Worm (Caenorhabditis elegans) whole organism, late embryonic: ENCODE measurements around the gene F58E1.13.

Experiments used
- C08G9.2 ChIP-seq: sonication (generic microtip); optimal IDR thresholded peaks from 2 replicates; lab custom pipeline; 2016; ENCODE audit warnings: mild to moderate bottlenecking, missing genetic modification characterization, moderate library complexity, missing compliant biosample characterization
- C38D4.7 ChIP-seq: fragments of 200-800 bp; sonication (Bioruptor generic); optimal IDR thresholded peaks from 2 replicates; lab custom pipeline; 2018; ENCODE audit warnings: mild to moderate bottlenecking, missing genetic modification characterization, moderate library complexity, missing compliant biosample characterization
- F13H6.1 ChIP-seq: sonication (generic microtip); optimal IDR thresholded peaks from 2 replicates; lab custom pipeline; 2016; ENCODE audit warnings: missing genetic modification characterization, missing compliant biosample characterization
- K02D7.2 ChIP-seq: sonication (generic microtip); optimal IDR thresholded peaks from 2 replicates; lab custom pipeline; 2017; ENCODE audit warnings: mild to moderate bottlenecking, missing genetic modification characterization, missing compliant biosample characterization
- ceh-14 ChIP-seq: sonication (generic microtip); optimal IDR thresholded peaks from 2 replicates; lab custom pipeline; 2016; ENCODE audit warnings: missing genotype, missing genetic modification characterization, missing compliant biosample characterization
- ceh-18 ChIP-seq: sonication (generic microtip); optimal IDR thresholded peaks from 2 replicates; lab custom pipeline; 2016; ENCODE audit warnings: missing genetic modification characterization, missing compliant biosample characterization
- ceh-24 ChIP-seq: sonication (generic microtip); optimal IDR thresholded peaks from 2 replicates; lab custom pipeline; 2016; ENCODE audit warnings: mild to moderate bottlenecking, missing genetic modification characterization, missing compliant biosample characterization
- ceh-48 ChIP-seq: sonication (generic microtip); optimal IDR thresholded peaks from 2 replicates; lab custom pipeline; 2016; ENCODE audit warnings: missing genetic modification characterization, inconsistent platforms, missing compliant biosample characterization
- ceh-9 ChIP-seq: sonication (generic microtip); optimal IDR thresholded peaks from 2 replicates; lab custom pipeline; 2016; ENCODE audit warnings: mild to moderate bottlenecking, missing genetic modification characterization, inconsistent platforms, missing compliant biosample characterization
- che-1 ChIP-seq: sonication (generic microtip); optimal IDR thresholded peaks from 2 replicates; lab custom pipeline; 2016; ENCODE audit warnings: mild to moderate bottlenecking, missing genetic modification characterization, missing compliant biosample characterization
- dve-1 ChIP-seq: sonication (generic microtip); optimal IDR thresholded peaks from 2 replicates; lab custom pipeline; 2017; ENCODE audit warnings: antibody characterized with exemption, mild to moderate bottlenecking, missing genetic modification characterization, missing compliant biosample characterization
- fkh-10 ChIP-seq: fragments of 150-350 bp; optimal IDR thresholded peaks from 2 replicates; lab custom pipeline; 2014; ENCODE audit warnings: missing biosample characterization, missing genetic modification reagents, missing genetic modification characterization
- lin-11 ChIP-seq: fragments of 200-800 bp; sonication (Bioruptor generic); optimal IDR thresholded peaks from 2 replicates; lab custom pipeline; 2018; ENCODE audit warnings: mild to moderate bottlenecking, missing genetic modification characterization, missing compliant biosample characterization
- nfya-1 ChIP-seq: sonication (generic microtip); optimal IDR thresholded peaks from 2 replicates; lab custom pipeline; 2017; ENCODE audit warnings: missing genetic modification characterization, mild to moderate bottlenecking, missing compliant biosample characterization, antibody characterized with exemption, moderate library complexity
- nhr-11 ChIP-seq: fragments of 150-350 bp; optimal IDR thresholded peaks from 2 replicates; lab custom pipeline; 2014; ENCODE audit warnings: missing biosample characterization, missing genetic modification characterization
- nhr-232 ChIP-seq: sonication (generic microtip); optimal IDR thresholded peaks from 2 replicates; lab custom pipeline; 2016; ENCODE audit warnings: missing genetic modification characterization, missing compliant biosample characterization
- odd-2 ChIP-seq: sonication (generic microtip); optimal IDR thresholded peaks from 2 replicates; lab custom pipeline; 2017; ENCODE audit warnings: antibody characterized with exemption, mild to moderate bottlenecking, missing genetic modification characterization, missing compliant biosample characterization
- pag-3 ChIP-seq: sonication (generic microtip); optimal IDR thresholded peaks from 2 replicates; lab custom pipeline; 2016; ENCODE audit warnings: missing compliant biosample characterization, missing genetic modification characterization, borderline replicate concordance
- pat-9 ChIP-seq: fragments of 200-800 bp; sonication (Bioruptor generic); optimal IDR thresholded peaks from 2 replicates; lab custom pipeline; 2018; ENCODE audit warnings: mild to moderate bottlenecking, missing genetic modification characterization, moderate library complexity, missing compliant biosample characterization
- pros-1 ChIP-seq: fragments of 150-350 bp; optimal IDR thresholded peaks from 2 replicates; lab custom pipeline; 2014; ENCODE audit warnings: missing biosample characterization, missing genetic modification reagents, missing genetic modification characterization
- sdc-2 ChIP-seq: sonication (generic microtip); optimal IDR thresholded peaks from 2 replicates; lab custom pipeline; 2016; ENCODE audit warnings: missing genotype, missing genetic modification characterization, missing compliant biosample characterization
- sox-2 ChIP-seq: fragments of 200-800 bp; sonication (Bioruptor generic); IDR thresholded peaks from 2 replicates; pipeline ENCODE4 v1.3.6; 2022; ENCODE audit warnings: missing genetic modification reagents, missing genetic modification characterization, missing compliant biosample characterization
- syd-9 ChIP-seq: sonication (generic microtip); optimal IDR thresholded peaks from 2 replicates; lab custom pipeline; 2016; ENCODE audit warnings: mild to moderate bottlenecking, missing genetic modification characterization, moderate library complexity, missing compliant biosample characterization
- tbx-2 ChIP-seq: sonication (generic microtip); optimal IDR thresholded peaks from 2 replicates; lab custom pipeline; 2016; ENCODE audit warnings: missing genetic modification characterization, missing compliant biosample characterization
- ttx-3 ChIP-seq: sonication (generic microtip); optimal IDR thresholded peaks from 2 replicates; lab custom pipeline; 2016; ENCODE audit warnings: missing genetic modification reagents, missing genetic modification characterization, missing compliant biosample characterization
- unc-55 ChIP-seq: sonication (generic microtip); optimal IDR thresholded peaks from 2 replicates; lab custom pipeline; 2017; ENCODE audit warnings: missing biosample characterization, missing genetic modification reagents, missing genetic modification characterization
- unc-86 ChIP-seq: sonication (generic microtip); optimal IDR thresholded peaks from 2 replicates; lab custom pipeline; 2016; ENCODE audit warnings: missing genetic modification characterization, missing compliant biosample characterization
- zip-5 ChIP-seq: sonication (generic microtip); optimal IDR thresholded peaks from 2 replicates; lab custom pipeline; 2016; ENCODE audit warnings: missing genetic modification characterization, missing compliant biosample characterization

Gene F58E1.13

DNA sequence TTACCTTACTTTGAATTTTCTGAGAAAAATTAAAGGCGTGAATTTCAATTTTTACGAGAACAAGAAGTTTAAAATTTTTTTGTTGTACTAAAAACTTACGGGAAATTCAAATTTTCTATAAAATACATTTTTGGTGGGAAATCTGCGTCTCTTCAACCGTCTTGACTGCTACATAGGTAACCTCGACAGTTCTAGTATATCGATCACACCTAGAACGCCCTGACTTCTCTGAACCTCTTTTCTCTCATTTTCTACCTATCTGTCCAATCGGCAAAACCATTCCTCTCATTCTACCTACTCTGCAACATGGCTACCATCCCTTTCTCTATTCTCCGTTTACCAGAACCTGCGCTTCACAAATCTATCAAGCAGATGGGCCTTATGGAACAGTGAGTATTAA is 11.9 kb downstream of the F58E1.13 start, which contains the start of gene fbxb-25:
Gene fbxb-25 (plus strand): TSS at position 301 of the 400 bp plus-strand sequence.
- TF ChIP-seq unc-55 (GFP tag; lab: Kevin White, UChicago) (no peak), pat-9 (tag; lab: Kevin White, UChicago) (no peak), F13H6.1 (tag; lab: Kevin White, UChicago) (no peak), sox-2 (no peak), C38D4.7 (GFP tag; lab: Kevin White, UChicago) (no peak), dve-1 (tag; lab: Kevin White, UChicago) (no peak), sdc-2 (tag; lab: Kevin White, UChicago) (no peak), ceh-48 (no peak), che-1 (tag; lab: Kevin White, UChicago) (no peak), K02D7.2 (no peak), lin-11 (tag; lab: Kevin White, UChicago) (no peak)

DNA sequence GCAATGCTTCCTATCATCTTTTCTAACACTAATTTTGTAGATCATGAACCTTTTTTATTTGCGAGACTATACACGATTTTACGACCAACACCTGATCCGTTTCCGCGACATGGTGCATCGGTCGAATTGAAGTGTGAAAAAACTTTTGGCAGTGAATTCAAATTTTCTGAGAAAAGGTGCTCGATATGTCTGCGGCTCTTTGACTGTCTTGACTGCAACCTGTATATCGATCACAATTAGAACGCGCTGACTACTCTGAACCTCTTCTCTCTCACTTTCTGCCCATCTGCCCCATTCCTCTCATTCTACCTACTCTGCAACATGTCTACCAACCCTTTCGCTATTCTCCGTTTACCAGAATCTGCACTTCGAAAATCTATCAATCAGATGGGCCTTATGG is 13.5 kb downstream of the F58E1.13 start, which contains the start of gene fbxb-26:
Gene fbxb-26 (plus strand): TSS at position 301 of the 400 bp plus-strand sequence.
- TF ChIP-seq C38D4.7 (GFP tag; lab: Kevin White, UChicago) = no peak
- TF ChIP-seq ceh-9 (tag; lab: Kevin White, UChicago) = no peak
- TF ChIP-seq nhr-232 (tag; lab: Kevin White, UChicago) = no peak
- no peak for TF ChIP-seq F13H6.1 (tag; lab: Kevin White, UChicago)
- TF ChIP-seq, all 69 proteins: peak for 0

DNA sequence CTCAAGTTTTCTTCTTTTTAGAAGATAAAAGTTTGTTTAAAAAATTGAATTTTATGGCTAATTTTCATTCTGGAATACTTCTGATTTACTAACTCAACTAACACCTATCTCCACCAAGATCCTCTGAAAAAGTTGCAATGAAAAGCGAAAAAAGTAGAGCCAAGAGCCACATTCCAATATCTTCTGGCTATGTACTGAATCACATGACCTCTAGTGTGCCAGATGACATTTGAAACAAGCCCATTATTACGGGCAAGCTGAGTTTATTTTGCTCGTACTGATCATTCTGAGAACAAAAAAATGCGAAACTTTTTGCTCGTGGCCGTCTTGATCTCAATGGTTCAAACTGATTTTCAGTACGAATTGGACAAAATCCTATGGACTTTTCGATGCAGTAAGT is 16.6 kb downstream of the F58E1.13 start, which contains the start of gene irld-36:
Gene irld-36 (plus strand): TSS at position 301 of the 400 bp plus-strand sequence.
- no peak for TF ChIP-seq tbx-2 (tag; lab: Kevin White, UChicago)
- TF ChIP-seq nfya-1 (tag; lab: Kevin White, UChicago) = no peak

DNA sequence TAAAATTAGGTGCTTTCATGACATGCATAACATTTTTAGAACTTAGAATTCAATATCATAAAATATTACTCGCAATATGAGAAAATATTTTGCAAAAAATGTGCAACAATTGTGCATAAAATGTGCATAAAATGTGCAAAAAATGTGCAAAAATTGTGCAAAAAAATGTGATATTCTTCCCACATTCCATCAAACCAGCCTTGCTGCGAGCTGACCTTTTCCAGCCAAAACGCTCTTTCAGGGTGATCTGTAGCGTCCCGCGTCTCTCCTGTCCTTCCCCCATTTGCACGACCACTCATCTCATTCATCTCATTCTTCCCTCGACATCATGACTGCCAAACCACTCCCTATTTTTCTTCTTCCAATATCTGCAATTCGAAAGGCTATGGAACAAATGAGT is 19.6 kb downstream of the F58E1.13 start, which contains the start of gene fbxb-17:
Gene fbxb-17 (plus strand): TSS at position 301 of the 400 bp plus-strand sequence.
- no peak for TF ChIP-seq zip-5 (tag; lab: Kevin White, UChicago)

DNA sequence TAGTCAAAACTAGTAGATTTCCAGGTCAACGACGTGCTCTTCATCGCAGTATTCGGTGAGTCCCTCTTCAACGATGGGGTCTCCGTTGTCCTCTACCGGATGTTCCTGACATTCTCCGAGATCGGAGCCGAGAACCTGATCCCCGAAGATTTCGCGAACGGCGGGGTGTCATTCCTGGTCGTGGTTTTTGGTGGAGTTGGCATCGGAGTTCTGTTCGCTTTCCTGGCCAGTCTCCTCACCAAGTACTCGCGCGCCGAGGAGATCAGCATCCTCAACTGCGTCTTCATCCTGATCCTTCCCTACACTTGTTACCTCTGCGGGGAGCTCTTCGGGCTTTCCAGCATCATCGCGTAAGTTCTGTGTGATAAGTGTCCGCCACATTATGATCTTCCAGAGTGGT is 23.0 kb downstream of the F58E1.13 start:
- no peak for TF ChIP-seq unc-86
- no peak for TF ChIP-seq ceh-18 (tag; lab: Kevin White, UChicago)
- TF ChIP-seq ceh-24 (tag; lab: Kevin White, UChicago) = no peak
- TF ChIP-seq C08G9.2 (tag; lab: Kevin White, UChicago) = no peak

DNA sequence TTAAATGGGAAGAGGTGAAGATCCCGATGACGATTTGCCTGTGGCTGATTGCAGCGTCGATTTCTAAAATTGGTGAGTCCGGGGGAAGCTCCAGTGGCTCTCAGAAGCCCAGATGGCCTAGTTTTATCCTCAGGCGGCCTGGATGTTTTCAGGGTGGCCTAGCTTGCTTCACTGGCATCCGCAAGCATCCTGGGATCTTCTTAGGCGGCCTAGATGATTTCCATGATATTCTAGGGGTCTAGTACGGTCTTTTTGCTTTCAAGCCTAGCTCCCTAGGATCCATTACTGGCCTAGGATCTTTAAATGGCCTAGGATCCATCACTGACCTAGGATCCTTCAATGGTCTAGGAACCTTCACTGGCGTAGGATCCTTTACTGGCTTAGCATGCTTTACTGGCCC is 24.7 kb downstream of the F58E1.13 start:
- TF ChIP-seq dve-1 (tag; lab: Kevin White, UChicago) (no peak), syd-9 (tag; lab: Kevin White, UChicago) (no peak)

DNA sequence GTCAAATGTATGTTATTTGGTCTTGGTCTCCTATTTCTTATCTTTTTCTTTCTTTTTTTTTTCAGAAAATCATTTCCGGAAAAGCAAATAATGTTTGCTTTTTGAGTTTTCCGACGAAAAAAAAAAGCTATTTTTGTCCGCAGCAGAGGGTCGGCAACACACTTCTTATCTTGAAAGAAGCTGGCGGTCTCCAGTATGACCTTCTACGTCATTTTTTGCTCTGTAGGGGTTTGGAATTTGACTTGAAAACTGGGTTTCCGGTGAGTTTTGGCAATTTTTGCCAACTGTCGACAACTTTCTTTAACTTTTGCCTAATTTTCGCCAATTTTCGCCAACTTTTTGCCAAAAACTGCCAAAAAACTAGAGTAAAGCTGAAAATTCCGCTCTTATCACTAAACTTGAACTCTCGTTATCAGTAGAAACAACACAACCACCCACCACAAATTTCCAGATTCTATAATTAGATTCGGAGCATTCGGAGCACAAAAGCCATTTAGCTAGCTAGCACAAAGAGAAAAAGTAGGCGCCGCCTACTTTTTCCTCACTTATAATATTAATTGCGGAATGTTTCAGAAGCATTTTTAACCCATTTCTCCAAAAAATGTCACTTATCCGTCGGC is 25.3 kb downstream of the F58E1.13 start, which contains the start of gene nhx-6:
Gene nhx-6 (plus strand): TSS at position 570 of the 620 bp plus-strand sequence.
- TF ChIP-seq pros-1 (tag; lab: Kevin White, UChicago) = no peak
- no peak for TF ChIP-seq sdc-2 (tag; lab: Kevin White, UChicago)
- TF ChIP-seq nhr-11 = no peak

DNA sequence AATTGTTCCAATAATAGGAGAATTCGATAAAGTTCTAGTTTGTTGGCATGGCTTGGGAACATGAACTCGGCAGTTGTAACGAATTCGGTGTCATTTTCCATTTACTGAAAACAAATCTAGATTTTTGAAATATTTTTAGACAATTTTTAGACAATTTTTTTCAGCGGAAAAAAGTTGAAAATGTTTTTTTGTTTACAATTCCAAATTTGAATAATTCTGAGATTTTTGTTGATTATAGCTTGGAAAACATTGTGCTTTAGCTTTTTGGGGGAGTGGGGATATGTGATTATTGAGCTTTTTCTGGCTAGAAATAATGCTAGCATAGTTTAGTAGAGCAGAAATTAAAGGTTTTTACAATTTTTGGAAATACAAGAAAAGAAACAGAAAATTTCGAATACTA is 26.8 kb downstream of the F58E1.13 start, which contains the start of gene srw-97:
Gene srw-97 (minus strand): TSS at position 101 of the 400 bp plus-strand sequence.
- no peak for TF ChIP-seq pag-3
- TF ChIP-seq K02D7.2 = no peak
- no peak for TF ChIP-seq ttx-3 (tag; lab: Kevin White, UChicago)
- TF ChIP-seq ceh-14 (tag; lab: Kevin White, UChicago) = no peak
- no peak for TF ChIP-seq fkh-10 (GFP tag; lab: Kevin White, UChicago)
- TF ChIP-seq odd-2 (tag; lab: Kevin White, UChicago) = no peak
